Fruit fly (Drosophila melanogaster) whole organism, pupa: ENCODE measurements around the gene Acsf2.

Source experiments
- CG10348 ChIP-seq: fragments of 200-800 bp; sonication (Bioruptor generic); IDR thresholded peaks from 2 replicates; pipeline ENCODE4 v1.3.6; 2022; ENCODE audit warnings: missing biosample characterization, missing genetic modification characterization
- CG12605 ChIP-seq: fragments of 200-800 bp; sonication (Bioruptor generic); IDR thresholded peaks from 2 replicates; pipeline ENCODE4 v1.3.6; 2022; ENCODE audit warnings: missing biosample characterization, missing genetic modification characterization
- CG13204 ChIP-seq: fragments of 200-800 bp; sonication (Bioruptor generic); optimal IDR thresholded peaks from 2 replicates; lab custom pipeline; 2018; ENCODE audit warnings: missing biosample characterization, mild to moderate bottlenecking, missing genetic modification characterization, moderate library complexity
- CG14655 ChIP-seq: fragments of 200-800 bp; sonication (Bioruptor generic); optimal IDR thresholded peaks from 3 replicates; lab custom pipeline; 2017; ENCODE audit warnings: mild to moderate bottlenecking, missing biosample characterization, missing genetic modification reagents, missing genetic modification characterization
- CG15710 ChIP-seq: fragments of 200-800 bp; sonication (Bioruptor generic); optimal IDR thresholded peaks from 2 replicates; lab custom pipeline; 2018; ENCODE audit warnings: missing biosample characterization, mild to moderate bottlenecking, missing genetic modification characterization, moderate library complexity
- CG17806 ChIP-seq: fragments of 200-800 bp; sonication (Bioruptor generic); optimal IDR thresholded peaks from 2 replicates; lab custom pipeline; 2018; ENCODE audit warnings: missing biosample characterization, mild to moderate bottlenecking, missing genetic modification characterization, moderate library complexity
- CG32121 ChIP-seq: fragments of 200-800 bp; sonication (Bioruptor generic); IDR thresholded peaks from 2 replicates; pipeline ENCODE4 v1.3.6; 2022; ENCODE audit warnings: missing biosample characterization, missing genetic modification characterization
- CG34367 ChIP-seq: fragments of 200-800 bp; sonication (Bioruptor generic); optimal IDR thresholded peaks from 2 replicates; lab custom pipeline; 2018; ENCODE audit warnings: missing biosample characterization, mild to moderate bottlenecking, missing genetic modification characterization
- CG4496 ChIP-seq: fragments of 200-800 bp; sonication (Bioruptor generic); IDR thresholded peaks from 3 replicates; pipeline ENCODE4 v1.3.6; 2022; ENCODE audit warnings: missing biosample characterization, missing genetic modification characterization
- CG8159 ChIP-seq: fragments of 200-800 bp; sonication (Bioruptor generic); optimal IDR thresholded peaks from 3 replicates; lab custom pipeline; 2018; ENCODE audit warnings: missing biosample characterization, mild to moderate bottlenecking, missing genetic modification characterization, moderate library complexity
- CG8301 ChIP-seq: fragments of 200-800 bp; sonication (Bioruptor generic); optimal IDR thresholded peaks from 2 replicates; lab custom pipeline; 2018; ENCODE audit warnings: missing biosample characterization, mild to moderate bottlenecking, missing genetic modification characterization
- CG9948 ChIP-seq: fragments of 200-800 bp; sonication (Bioruptor generic); optimal IDR thresholded peaks from 2 replicates; lab custom pipeline; 2018; ENCODE audit warnings: missing biosample characterization, mild to moderate bottlenecking, missing genetic modification characterization, moderate library complexity
- D1 ChIP-seq: fragments of 200-800 bp; sonication (Bioruptor generic); optimal IDR thresholded peaks from 2 replicates; lab custom pipeline; 2018; ENCODE audit warnings: missing biosample characterization, mild to moderate bottlenecking, missing genetic modification characterization, moderate library complexity
- EcR ChIP-seq: fragments of 200-800 bp; sonication (Bioruptor generic); optimal IDR thresholded peaks from 3 replicates; lab custom pipeline; 2019; ENCODE audit warnings: missing biosample characterization, missing genetic modification characterization, mild to moderate bottlenecking, moderate library complexity, missing genetic modification reagents
- Ets98B ChIP-seq: fragments of 200-800 bp; sonication (Bioruptor generic); IDR thresholded peaks from 2 replicates; pipeline ENCODE4 v1.3.6; 2022; ENCODE audit warnings: missing biosample characterization, missing genetic modification characterization
- Pif1A ChIP-seq: fragments of 200-800 bp; sonication (Bioruptor generic); optimal IDR thresholded peaks from 3 replicates; lab custom pipeline; 2016; ENCODE audit warnings: missing biosample characterization, missing genetic modification characterization
- Pif1B ChIP-seq: fragments of 200-800 bp; sonication (Bioruptor generic); optimal IDR thresholded peaks from 3 replicates; lab custom pipeline; 2016; ENCODE audit warnings: missing biosample characterization, missing genetic modification characterization
- Snoo ChIP-seq: fragments of 200-800 bp; sonication (Bioruptor generic); optimal IDR thresholded peaks from 3 replicates; lab custom pipeline; 2017; ENCODE audit warnings: missing biosample characterization, mild to moderate bottlenecking, missing genetic modification characterization, inconsistent platforms
- fd96Ca ChIP-seq: fragments of 200-800 bp; sonication (Bioruptor generic); IDR thresholded peaks from 3 replicates; pipeline ENCODE4 v1.3.6; 2022; ENCODE audit warnings: missing biosample characterization, missing genetic modification characterization
- gl ChIP-seq: fragments of 200-800 bp; sonication (Bioruptor generic); optimal IDR thresholded peaks from 2 replicates; lab custom pipeline; 2018; ENCODE audit warnings: missing biosample characterization, mild to moderate bottlenecking, missing genetic modification characterization
- rn ChIP-seq: fragments of 200-800 bp; sonication (Bioruptor generic); IDR thresholded peaks from 2 replicates; pipeline ENCODE4 v1.3.6; 2022; ENCODE audit warnings: missing biosample characterization, missing genetic modification characterization

Gene Acsf2

dm6 chr2L:5296672-5297288 is 45.3 kb downstream of the Acsf2 start:
- peak; percentile 86 for TF ChIP-seq gl (tag; lab: Kevin White, UChicago)
- TF ChIP-seq CG13204 (GFP tag; lab: Kevin White, UChicago), result peak; percentile 96
- peak; percentile 94 for TF ChIP-seq CG17806 (tag; lab: Kevin White, UChicago)
- TF ChIP-seq CG14655 (GFP tag; lab: Kevin White, UChicago), result peak; percentile 81
- TF ChIP-seq Snoo (tag; lab: Kevin White, UChicago), result no peak
- peak; percentile 96 for TF ChIP-seq CG8159 (tag; lab: Kevin White, UChicago)
- TF ChIP-seq D1 (tag; lab: Kevin White, UChicago), result peak; percentile 84
- TF ChIP-seq CG9948 (tag; lab: Kevin White, UChicago), result peak; percentile 89
- TF ChIP-seq CG10348, result no peak
- TF ChIP-seq fd96Ca (GFP tag; lab: Robert Waterston, UW), result no peak
- TF ChIP-seq Pif1B (GFP tag; lab: Kevin White, UChicago), result peak; percentile 78
- TF ChIP-seq CG4496 (GFP tag; lab: Robert Waterston, UW), result no peak; the same call in 2 of the 3 replicates
- no peak for TF ChIP-seq Ets98B (GFP tag; lab: Robert Waterston, UW)
- no peak for TF ChIP-seq CG32121 (GFP tag; lab: Robert Waterston, UW)
- no peak for TF ChIP-seq CG12605 (GFP tag; lab: Robert Waterston, UW)
- peak; percentile 88 for TF ChIP-seq CG8301
- peak; percentile 83 for TF ChIP-seq EcR (GFP tag; lab: Kevin White, UChicago)
- peak; percentile 88 for TF ChIP-seq CG34367 (tag; lab: Kevin White, UChicago)
- 0 out of 2 replicates have a peak, but pooled peaks have one; percentile 16 for TF ChIP-seq rn
- peak; percentile 85 for TF ChIP-seq Pif1A (GFP tag; lab: Kevin White, UChicago)
- peak; percentile 91 for TF ChIP-seq CG15710 (tag; lab: Kevin White, UChicago)
- TF ChIP-seq, all 21 proteins: peak for 14

- TF ChIP-seq Pif1A (GFP tag; lab: Kevin White, UChicago) (peak; percentile 3), Snoo (tag; lab: Kevin White, UChicago) (no peak)
These were observed 46.8 kb downstream of the Acsf2 start for dm6 chr2L:5295245-5295572.

- TF ChIP-seq rn, result no peak
- TF ChIP-seq fd96Ca (GFP tag; lab: Robert Waterston, UW), result no peak; the same call in 2 of the 3 replicates
- TF ChIP-seq gl (tag; lab: Kevin White, UChicago), result peak; percentile 20
- no peak for TF ChIP-seq CG34367 (tag; lab: Kevin White, UChicago)
- peak; percentile 14 for TF ChIP-seq CG8159 (tag; lab: Kevin White, UChicago)
- 0 out of 2 replicates have a peak, but pooled peaks have one; percentile 8 for TF ChIP-seq Ets98B (GFP tag; lab: Robert Waterston, UW)
- TF ChIP-seq D1 (tag; lab: Kevin White, UChicago), result no peak
- peak; percentile 8 for TF ChIP-seq CG14655 (GFP tag; lab: Kevin White, UChicago)
- TF ChIP-seq Pif1A (GFP tag; lab: Kevin White, UChicago), result no peak
- peak; percentile 79 for TF ChIP-seq CG13204 (GFP tag; lab: Kevin White, UChicago)
- TF ChIP-seq CG4496 (GFP tag; lab: Robert Waterston, UW), result peak; percentile 22; the same call in 1 of the 3 replicates
- TF ChIP-seq CG32121 (GFP tag; lab: Robert Waterston, UW), result no peak
- TF ChIP-seq Pif1B (GFP tag; lab: Kevin White, UChicago), result peak; percentile 63
- TF ChIP-seq EcR (GFP tag; lab: Kevin White, UChicago), result peak; percentile 98
- TF ChIP-seq CG15710 (tag; lab: Kevin White, UChicago), result no peak
- TF ChIP-seq CG17806 (tag; lab: Kevin White, UChicago), result no peak
- no peak for TF ChIP-seq Snoo (tag; lab: Kevin White, UChicago)
- no peak for TF ChIP-seq CG8301
- TF ChIP-seq CG12605 (GFP tag; lab: Robert Waterston, UW), result peak; percentile 23; the same call in 1 of the 2 replicates
- TF ChIP-seq CG9948 (tag; lab: Kevin White, UChicago), result no peak
- TF ChIP-seq CG10348, result no peak
These were observed 47.4 kb downstream of the Acsf2 start for dm6 chr2L:5294392-5295244.

- TF ChIP-seq CG34367 (tag; lab: Kevin White, UChicago), result peak; percentile 96
- TF ChIP-seq rn, result peak; percentile 77
- peak; percentile 94 for TF ChIP-seq CG8301
- TF ChIP-seq Pif1B (GFP tag; lab: Kevin White, UChicago), result peak; percentile 93
- TF ChIP-seq CG15710 (tag; lab: Kevin White, UChicago), result peak; percentile 98
- TF ChIP-seq CG10348, result 0 out of 2 replicates have a peak, but pooled peaks have one; percentile 35
- no peak; the same call in none of the 3 replicates for TF ChIP-seq fd96Ca (GFP tag; lab: Robert Waterston, UW)
- peak; percentile 87 for TF ChIP-seq CG32121 (GFP tag; lab: Robert Waterston, UW)
- peak; percentile 98 for TF ChIP-seq CG8159 (tag; lab: Kevin White, UChicago)
- TF ChIP-seq Pif1A (GFP tag; lab: Kevin White, UChicago), result peak; percentile 96
- TF ChIP-seq D1 (tag; lab: Kevin White, UChicago), result peak; percentile 91
- TF ChIP-seq CG13204 (GFP tag; lab: Kevin White, UChicago), result peak; percentile 92
- peak; percentile 93 for TF ChIP-seq CG12605 (GFP tag; lab: Robert Waterston, UW)
- peak; percentile 88 for TF ChIP-seq Ets98B (GFP tag; lab: Robert Waterston, UW)
- peak; percentile 94 for TF ChIP-seq CG4496 (GFP tag; lab: Robert Waterston, UW)
- TF ChIP-seq EcR (GFP tag; lab: Kevin White, UChicago), result peak; percentile 100
- TF ChIP-seq Snoo (tag; lab: Kevin White, UChicago), result peak; percentile 93
- TF ChIP-seq gl (tag; lab: Kevin White, UChicago), result peak; percentile 97
- peak; percentile 91 for TF ChIP-seq CG14655 (GFP tag; lab: Kevin White, UChicago)
- TF ChIP-seq CG9948 (tag; lab: Kevin White, UChicago), result peak; percentile 97
- TF ChIP-seq CG17806 (tag; lab: Kevin White, UChicago), result peak; percentile 97
These were observed 49.0 kb downstream of the Acsf2 start for dm6 chr2L:5292977-5293513.
